Worm (Caenorhabditis elegans): ENCODE data around the gene T01B4.3.

T01B4.3 gene

DNA sequence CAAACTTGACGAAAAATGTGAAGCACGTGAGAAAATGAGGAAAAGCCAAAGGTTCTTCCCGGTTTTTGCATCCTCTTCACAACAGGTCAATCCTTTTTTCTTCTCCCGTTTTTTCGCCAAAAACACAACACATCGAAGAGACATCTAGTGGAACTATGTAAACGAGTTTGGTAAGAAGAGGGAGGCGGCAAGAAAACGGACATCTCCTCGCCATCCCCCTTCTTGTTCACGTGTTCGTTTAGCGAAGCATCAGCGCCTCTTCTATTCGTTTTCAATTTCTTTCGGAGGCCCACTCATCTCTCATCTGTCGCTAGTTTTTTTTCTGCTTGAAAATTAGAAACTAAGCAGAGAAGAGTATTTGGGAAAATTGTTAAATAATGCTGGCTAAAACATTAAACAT is 6.7 kb upstream of the T01B4.3 start (continued):
- TF ChIP-seq mxl-3 (GFP tag; optimal IDR thresholded peaks at IDR 0.05): peak; percentile 52
- TF ChIP-seq dmd-6 (GFP tag; IDR thresholded peaks at IDR 0.05): no peak
- no peak for TF ChIP-seq ceh-62 (tag; optimal IDR thresholded peaks at IDR 0.05)
- TF ChIP-seq mdt-29 (GFP tag; IDR thresholded peaks at IDR 0.05): no peak
- peak; percentile 39 for TF ChIP-seq nhr-28 (tag; optimal IDR thresholded peaks at IDR 0.05)
- peak in 1 of 2 experiments; percentile 77 for TF ChIP-seq unc-62 (GFP tag; optimal IDR thresholded peaks at IDR 0.05 in 1 of 2)
- no peak for TF ChIP-seq unc-62 (tag; optimal IDR thresholded peaks at IDR 0.05)

ce11 chrX:16321864-16322263 is 4.3 kb upstream of the T01B4.3 start:
- TF ChIP-seq ces-1 (GFP tag; optimal IDR thresholded peaks at IDR 0.05) (peak; percentile 48), vab-7 (GFP tag; IDR thresholded peaks at IDR 0.05) (no peak), nhr-111 (GFP tag; optimal IDR thresholded peaks at IDR 0.05) (no peak)

- TF ChIP-seq ctbp-1 (GFP tag; IDR thresholded peaks at IDR 0.05): no peak
- no peak for TF ChIP-seq dpl-1 (GFP tag; optimal IDR thresholded peaks at IDR 0.05)
- TF ChIP-seq ceh-20 (GFP tag; IDR thresholded peaks at IDR 0.05): no peak
- TF ChIP-seq zip-11 (GFP tag; IDR thresholded peaks at IDR 0.05): no peak
- TF ChIP-seq daf-19 (GFP tag; conservative IDR thresholded peaks at IDR 0.05): no peak
- no peak for TF ChIP-seq daf-12 (tag; optimal IDR thresholded peaks at IDR 0.05)
- TF ChIP-seq sdz-12 (GFP tag; optimal IDR thresholded peaks at IDR 0.05): no peak
Observed at ce11 chrX:16321327-16321726, 3.8 kb upstream of the T01B4.3 start.

DNA sequence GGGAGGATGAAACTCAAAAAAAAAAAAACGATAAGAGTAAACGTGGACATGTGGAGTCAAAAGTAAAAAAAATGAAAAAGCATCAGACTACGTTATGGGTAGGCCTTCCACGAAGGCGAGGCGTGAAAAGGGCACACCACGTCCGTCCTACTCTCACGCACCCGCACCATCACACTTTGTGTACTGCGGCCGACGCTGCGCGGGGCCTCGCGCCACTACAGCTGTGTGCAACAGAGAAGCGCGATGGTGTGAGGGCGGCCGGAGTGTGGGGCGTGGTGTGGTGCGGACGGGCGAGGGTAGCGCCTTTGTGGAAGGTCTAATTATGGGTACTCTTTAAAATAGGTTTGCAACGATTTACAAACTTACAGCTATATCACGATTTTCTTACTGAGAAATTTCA is 719 bp upstream of the T01B4.3 start:
- no peak for TF ChIP-seq Y5F2A.4 (GFP tag; optimal IDR thresholded peaks at IDR 0.05)
- TF ChIP-seq set-16 (GFP tag; IDR thresholded peaks at IDR 0.05): peak; percentile 85
- TF ChIP-seq egl-43 (GFP tag; IDR thresholded peaks at IDR 0.05): peak; percentile 64; the same call in 1 of the 2 replicates

- TF ChIP-seq snpc-4 (tag; optimal IDR thresholded peaks at IDR 0.05): no peak
- TF ChIP-seq set-16 (GFP tag; IDR thresholded peaks at IDR 0.05): peak; percentile 93
- TF ChIP-seq egl-43 (GFP tag; IDR thresholded peaks at IDR 0.05): 0 out of 2 replicates have a peak, but pooled peaks have one; percentile 47
Observed at ce11 chrX:16309705-16310104, 7.8 kb downstream of the T01B4.3 start.

DNA sequence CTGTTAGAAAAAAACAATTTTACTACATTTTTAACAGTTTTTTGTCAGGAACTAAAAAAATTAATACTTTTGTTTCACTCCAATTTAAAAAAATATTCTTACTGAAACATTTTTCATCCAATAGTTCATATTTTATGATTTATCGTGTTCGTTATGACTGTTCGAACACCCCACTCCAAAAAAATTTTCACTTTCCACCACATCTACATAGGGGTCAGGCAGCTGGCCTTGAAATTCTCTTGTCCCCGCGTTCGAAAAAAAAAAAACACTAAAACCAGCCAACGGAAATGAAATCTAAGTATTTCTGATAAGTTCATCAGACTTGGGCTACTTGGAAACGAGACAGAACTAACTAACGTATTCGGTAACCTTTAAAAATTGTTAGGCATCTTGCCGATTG is 11.4 kb downstream of the T01B4.3 start, which contains the start of gene twk-22:
Gene twk-22, plus strand, starts transcription at position 301 of the 400 bp plus-strand sequence.
- TF ChIP-seq madf-9 (GFP tag; conservative IDR thresholded peaks at IDR 0.05): no peak
- no peak for TF ChIP-seq zfp-2 (tag; optimal IDR thresholded peaks at IDR 0.05)
- TF ChIP-seq Y5F2A.4 (GFP tag; optimal IDR thresholded peaks at IDR 0.05): no peak
- no peak for TF ChIP-seq lim-7 (GFP tag; IDR thresholded peaks at IDR 0.05)
- no peak for TF ChIP-seq nhr-42 (GFP tag; IDR thresholded peaks at IDR 0.05)
- TF ChIP-seq aly-2 (tag; optimal IDR thresholded peaks at IDR 0.05): no peak
- no peak for TF ChIP-seq lir-3 (tag; optimal IDR thresholded peaks at IDR 0.05)
- no peak for TF ChIP-seq mes-2 (tag; optimal IDR thresholded peaks at IDR 0.05; ENCODE audit: poor library complexity, severe bottlenecking)
- no peak for TF ChIP-seq php-3 (GFP tag; IDR thresholded peaks at IDR 0.05)
- no peak for TF ChIP-seq ceh-44 (GFP tag; IDR thresholded peaks at IDR 0.05)
- no peak for TF ChIP-seq zip-11 (GFP tag; IDR thresholded peaks at IDR 0.05)
- no peak for TF ChIP-seq zag-1 (tag; optimal IDR thresholded peaks at IDR 0.05)

DNA sequence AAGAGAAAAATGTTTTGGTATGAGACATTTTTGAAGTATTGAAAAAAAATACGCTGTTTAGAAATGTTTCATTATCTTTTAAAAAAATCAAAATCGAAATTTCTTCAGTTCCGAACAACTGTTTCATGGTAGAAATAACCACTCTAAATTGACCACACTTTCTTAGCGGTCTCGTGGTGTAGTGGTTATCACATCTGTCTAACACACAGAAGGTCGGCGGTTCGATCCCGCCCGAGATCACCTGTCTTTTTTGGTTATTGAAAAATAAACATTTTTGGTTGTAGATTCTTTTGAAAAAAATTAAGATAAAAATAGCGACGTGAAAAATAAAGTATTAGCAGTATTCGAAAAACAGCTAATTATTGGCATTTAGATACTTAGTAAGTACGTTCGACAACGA is 17.1 kb downstream of the T01B4.3 start:
- TF ChIP-seq nhr-41 (GFP tag; IDR thresholded peaks at IDR 0.05) (0 out of 2 replicates have a peak, but pooled peaks have one; percentile 23), snpc-4 (tag; optimal IDR thresholded peaks at IDR 0.05) (no peak), sdz-12 (GFP tag; optimal IDR thresholded peaks at IDR 0.05) (no peak), lin-1 (GFP tag; IDR thresholded peaks at IDR 0.05) (0 out of 2 replicates have a peak, but pooled peaks have one; percentile 47), duxl-1 (tag; optimal IDR thresholded peaks at IDR 0.05; ENCODE audit: poor library complexity) (no peak), gei-8 (GFP tag; optimal IDR thresholded peaks at IDR 0.05) (no peak), lim-7 (GFP tag; IDR thresholded peaks at IDR 0.05) (peak; percentile 82), rbr-2 (tag; optimal IDR thresholded peaks at IDR 0.05) (peak; percentile 2), dmd-8 (GFP tag; IDR thresholded peaks at IDR 0.05) (peak; percentile 82), hif-1 (tag; optimal IDR thresholded peaks at IDR 0.05) (no peak), unc-62 (GFP tag; optimal IDR thresholded peaks at IDR 0.05 in 1 of 2) (no peak), unc-62 (tag; optimal IDR thresholded peaks at IDR 0.05) (no peak), nhr-6 (tag; optimal IDR thresholded peaks at IDR 0.05) (no peak), hlh-11 (tag; optimal IDR thresholded peaks at IDR 0.05) (peak; percentile 54), ztf-7 (tag; optimal IDR thresholded peaks at IDR 0.05) (peak; percentile 44), zag-1 (tag; optimal IDR thresholded peaks at IDR 0.05) (no peak)
